Worm (Caenorhabditis elegans): ENCODE results near the gene T07C4.12.

The T07C4.12 gene

DNA sequence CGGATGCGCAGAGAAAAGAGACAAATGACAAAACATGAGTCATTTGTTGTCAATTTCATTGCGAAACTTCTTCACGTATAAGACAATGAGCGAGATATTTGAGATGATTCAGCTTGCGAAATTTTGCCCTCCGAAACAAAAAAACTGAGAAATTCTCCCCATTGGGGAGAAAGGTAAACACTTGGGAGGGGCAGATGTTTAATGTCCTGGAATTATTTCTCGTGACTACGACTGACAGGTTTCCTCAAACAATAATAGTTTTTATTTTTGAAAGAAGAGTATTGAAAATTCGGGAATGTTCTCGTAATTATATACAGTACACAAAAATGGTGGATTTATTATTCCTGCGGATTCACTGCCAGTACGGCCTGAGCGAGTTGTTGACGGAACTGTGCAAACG lies 1.2 kb downstream of the T07C4.12 start:
- TF ChIP-seq pha-4 (tag; optimal IDR thresholded peaks at IDR 0.05) (peak; percentile 92), mml-1 (tag; optimal IDR thresholded peaks at IDR 0.05) (no peak), nhr-76 (tag; optimal IDR thresholded peaks at IDR 0.05) (no peak), ceh-16 (tag; optimal IDR thresholded peaks at IDR 0.05) (no peak), jun-1 (tag; optimal IDR thresholded peaks at IDR 0.05) (peak; percentile 9), unc-39 (tag; optimal IDR thresholded peaks at IDR 0.05) (no peak), nfya-1 (tag; optimal IDR thresholded peaks at IDR 0.05; ENCODE audit: insufficient read depth) (peak; percentile 34), aly-2 (tag; optimal IDR thresholded peaks at IDR 0.05) (no peak)

- no peak for TF ChIP-seq elt-1 (tag; optimal IDR thresholded peaks at IDR 0.05)
- TF ChIP-seq mdl-1 (tag; optimal IDR thresholded peaks at IDR 0.05), result no peak
- no peak for TF ChIP-seq nhr-28 (tag; optimal IDR thresholded peaks at IDR 0.05)
- TF ChIP-seq mml-1 (tag; optimal IDR thresholded peaks at IDR 0.05), result no peak
- no peak for TF ChIP-seq elt-3 (tag; optimal IDR thresholded peaks at IDR 0.05)
- TF ChIP-seq nhr-12 (tag; optimal IDR thresholded peaks at IDR 0.05), result no peak
- no peak for TF ChIP-seq nhr-11 (tag; optimal IDR thresholded peaks at IDR 0.05)
Measured at ce11 chrIII:10330372-10331062, 1.9 kb downstream of the T07C4.12 start, which contains the start of gene nex-2. nex-2 (minus strand) TSS chrIII:10330422.

- TF ChIP-seq nfya-1 (tag; optimal IDR thresholded peaks at IDR 0.05; ENCODE audit: insufficient read depth), result no peak
- TF ChIP-seq daf-12 (tag; optimal IDR thresholded peaks at IDR 0.05), result no peak
- TF ChIP-seq tbx-2 (tag; optimal IDR thresholded peaks at IDR 0.05), result no peak
- no peak for TF ChIP-seq nhr-25 (tag; optimal IDR thresholded peaks at IDR 0.05)
- TF ChIP-seq nhr-28 (tag; optimal IDR thresholded peaks at IDR 0.05), result no peak
- no peak for TF ChIP-seq sea-2 (GFP tag; optimal IDR thresholded peaks at IDR 0.05)
- no peak for TF ChIP-seq fos-1 (tag; optimal IDR thresholded peaks at IDR 0.05)
- TF ChIP-seq nhr-237 (tag; optimal IDR thresholded peaks at IDR 0.05), result no peak
- no peak for TF ChIP-seq nhr-23 (tag; optimal IDR thresholded peaks at IDR 0.05)
- TF ChIP-seq elt-1 (tag; optimal IDR thresholded peaks at IDR 0.05), result no peak
- TF ChIP-seq lin-15B (tag; optimal IDR thresholded peaks at IDR 0.05), result no peak
- TF ChIP-seq pha-4 (tag; optimal IDR thresholded peaks at IDR 0.05), result peak; percentile 78
- peak; percentile 6 for TF ChIP-seq jun-1 (tag; optimal IDR thresholded peaks at IDR 0.05)
- peak; percentile 81 for TF ChIP-seq elt-2 (tag; optimal IDR thresholded peaks at IDR 0.05)
- TF ChIP-seq R02D3.7 (tag; optimal IDR thresholded peaks at IDR 0.05), result no peak
- no peak for TF ChIP-seq hmg-11 (tag; optimal IDR thresholded peaks at IDR 0.05)
- peak; percentile 65 for TF ChIP-seq pqm-1 (tag; optimal IDR thresholded peaks at IDR 0.05)
- no peak for TF ChIP-seq mdl-1 (tag; optimal IDR thresholded peaks at IDR 0.05)
- TF ChIP-seq fkh-2 (tag; optimal IDR thresholded peaks at IDR 0.05), result no peak
- no peak for TF ChIP-seq unc-62 (GFP tag; optimal IDR thresholded peaks at IDR 0.05)
- no peak for TF ChIP-seq ceh-82 (tag; optimal IDR thresholded peaks at IDR 0.05)
Measured at ce11 chrIII:10329811-10330210, 2.6 kb downstream of the T07C4.12 start.

- TF ChIP-seq nhr-237 (tag; optimal IDR thresholded peaks at IDR 0.05), result no peak
- no peak for TF ChIP-seq skn-1 (tag; optimal IDR thresholded peaks at IDR 0.05)
- TF ChIP-seq hmg-11 (tag; optimal IDR thresholded peaks at IDR 0.05), result no peak
- no peak for TF ChIP-seq fkh-10 (GFP tag; optimal IDR thresholded peaks at IDR 0.05)
- TF ChIP-seq nhr-11 (tag; optimal IDR thresholded peaks at IDR 0.05), result no peak
- TF ChIP-seq unc-39 (tag; optimal IDR thresholded peaks at IDR 0.05), result no peak
- TF ChIP-seq ceh-82 (tag; optimal IDR thresholded peaks at IDR 0.05), result no peak
- TF ChIP-seq ztf-11 (tag; optimal IDR thresholded peaks at IDR 0.05), result no peak
- no peak for TF ChIP-seq elt-2 (tag; optimal IDR thresholded peaks at IDR 0.05)
- TF ChIP-seq lin-15B (tag; optimal IDR thresholded peaks at IDR 0.05), result no peak
- no peak for TF ChIP-seq tbx-2 (tag; optimal IDR thresholded peaks at IDR 0.05)
- no peak for TF ChIP-seq nhr-76 (tag; optimal IDR thresholded peaks at IDR 0.05)
- no peak for TF ChIP-seq snpc-4 (tag; optimal IDR thresholded peaks at IDR 0.05)
- no peak for TF ChIP-seq mdl-1 (tag; optimal IDR thresholded peaks at IDR 0.05)
- TF ChIP-seq ceh-28 (tag; optimal IDR thresholded peaks at IDR 0.05), result no peak
- peak; percentile 34 for TF ChIP-seq pha-4 (tag; optimal IDR thresholded peaks at IDR 0.05)
- TF ChIP-seq nhr-28 (tag; optimal IDR thresholded peaks at IDR 0.05), result no peak
- no peak for TF ChIP-seq nfya-1 (tag; optimal IDR thresholded peaks at IDR 0.05; ENCODE audit: insufficient read depth)
- TF ChIP-seq nhr-77 (tag; optimal IDR thresholded peaks at IDR 0.05), result no peak
- TF ChIP-seq eor-1 (tag; optimal IDR thresholded peaks at IDR 0.05), result no peak
- TF ChIP-seq fkh-2 (tag; optimal IDR thresholded peaks at IDR 0.05), result no peak
- peak; percentile 24 for TF ChIP-seq nhr-23 (tag; optimal IDR thresholded peaks at IDR 0.05)
- TF ChIP-seq unc-62 (GFP tag; optimal IDR thresholded peaks at IDR 0.05), result no peak
- TF ChIP-seq pqm-1 (tag; optimal IDR thresholded peaks at IDR 0.05), result peak; percentile 24
- TF ChIP-seq fos-1 (tag; optimal IDR thresholded peaks at IDR 0.05), result peak; percentile 46
- no peak for TF ChIP-seq ceh-9 (tag; optimal IDR thresholded peaks at IDR 0.05)
- TF ChIP-seq jun-1 (tag; optimal IDR thresholded peaks at IDR 0.05), result peak; percentile 34
Measured at ce11 chrIII:10328565-10329541, 3.6 kb downstream of the T07C4.12 start.
